Worm (Caenorhabditis elegans) whole organism, mixed stage, embryonic: Measurements from ENCODE around the gene fat-2.

Experiments used
- blmp-1 ChIP-seq: fragments of 150-350 bp; optimal IDR thresholded peaks from 2 replicates; lab custom pipeline; 2014; ENCODE audit warnings: missing biosample characterization, missing genetic modification characterization
- elt-1 ChIP-seq: sonication (generic microtip); optimal IDR thresholded peaks from 2 replicates; lab custom pipeline; 2017; ENCODE audit warnings: missing genetic modification characterization, mild to moderate bottlenecking, missing compliant biosample characterization, antibody characterized with exemption, moderate library complexity, borderline replicate concordance; ENCODE audit not compliant: insufficient read depth
- mab-5 ChIP-seq: fragments of 150-350 bp; optimal IDR thresholded peaks from 2 replicates; lab custom pipeline; 2014; ENCODE audit warnings: missing biosample characterization, missing genetic modification characterization
- nhr-12 ChIP-seq: fragments of 150-350 bp; optimal IDR thresholded peaks from 2 replicates; lab custom pipeline; 2014; ENCODE audit warnings: missing biosample characterization, missing genetic modification characterization
- nhr-237 ChIP-seq: fragments of 150-350 bp; optimal IDR thresholded peaks from 2 replicates; lab custom pipeline; 2014; ENCODE audit warnings: missing biosample characterization, missing genetic modification characterization
- nhr-28 ChIP-seq: fragments of 150-350 bp; optimal IDR thresholded peaks from 2 replicates; lab custom pipeline; 2014; ENCODE audit warnings: missing biosample characterization, missing genetic modification characterization
- tbx-8 ChIP-seq: fragments of 200-800 bp; sonication (Bioruptor generic); optimal IDR thresholded peaks from 2 replicates; lab custom pipeline; 2018; ENCODE audit warnings: mild to moderate bottlenecking, missing genetic modification characterization, moderate library complexity, missing compliant biosample characterization
- zip-8 ChIP-seq: fragments of 150-350 bp; optimal IDR thresholded peaks from 2 replicates; lab custom pipeline; 2014; ENCODE audit warnings: missing biosample characterization, missing genetic modification characterization

DNA sequence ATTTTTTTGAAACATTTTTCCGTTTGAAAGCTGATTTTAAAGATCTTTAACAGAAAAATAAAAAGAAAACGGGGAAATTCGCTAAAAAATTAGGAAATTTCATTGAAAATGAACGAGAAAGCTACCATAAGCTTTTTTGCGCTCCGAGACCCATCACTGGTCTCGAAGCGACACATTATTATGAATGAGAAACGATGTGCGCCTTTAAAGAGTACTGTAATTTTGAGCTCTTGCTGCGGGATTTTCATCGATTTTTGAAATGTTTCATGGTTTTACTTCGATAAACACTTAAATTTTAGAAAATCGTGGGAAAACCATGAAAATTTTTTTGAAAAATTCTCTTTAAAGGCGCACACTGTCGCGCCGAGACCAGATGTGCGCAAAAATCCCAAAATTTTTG is 33.4 kb upstream of the fat-2 start:
- no peak for TF ChIP-seq tbx-8
- no peak for TF ChIP-seq blmp-1
- no peak for TF ChIP-seq zip-8
- no peak for TF ChIP-seq mab-5
- no peak for TF ChIP-seq elt-1
- TF ChIP-seq nhr-12 (tag; lab: Kevin White, UChicago): no peak
- no peak for TF ChIP-seq nhr-237 (tag; lab: Kevin White, UChicago)
- no peak for TF ChIP-seq nhr-28 (tag; lab: Kevin White, UChicago)
